Fruit fly (Drosophila melanogaster) S2 (cell line): Measurements from ENCODE around the gene Ype.

Source experiments
- CG8478 ChIP-seq: fragments of >200 bp; optimal IDR thresholded peaks from 2 replicates; lab custom pipeline; 2018
- CTCF ChIP-seq, 2 experiments: fragments of >200 bp; optimal IDR thresholded peaks; 2 replicates each; lab custom pipeline; 2018

- TF ChIP-seq CTCF (optimal IDR thresholded peaks at IDR 0.05; lab: Kevin White, UChicago) (no peak), CG8478 (lab: Kevin White, UChicago) (no peak)
Observed at dm6 chrX:13346998-13347397, 40.2 kb downstream of the Ype start.
